Worm (Caenorhabditis elegans) whole organism, young adult: ENCODE data around the gene F39G3.3.

Experiments used
- B0035.1 ChIP-seq: sonication (generic microtip); optimal IDR thresholded peaks from 2 replicates; lab custom pipeline; 2016; ENCODE audit warnings: missing genetic modification characterization, mild to moderate bottlenecking, missing compliant biosample characterization, missing genotype, missing genetic modification reagents
- C17E4.6 ChIP-seq: fragments of 200-800 bp; sonication (Bioruptor generic); IDR thresholded peaks from 2 replicates; pipeline ENCODE4 v1.3.6; 2022; ENCODE audit warnings: missing genetic modification reagents, missing genetic modification characterization, missing compliant biosample characterization
- F37B4.10 ChIP-seq: fragments of 200-800 bp; sonication (Bioruptor generic); IDR thresholded peaks from 2 replicates; pipeline ENCODE4 v1.3.6; 2022; ENCODE audit warnings: missing genetic modification characterization, missing compliant biosample characterization
- F52B5.7 ChIP-seq: sonication (generic microtip); optimal IDR thresholded peaks from 2 replicates; lab custom pipeline; 2016; ENCODE audit warnings: mild to moderate bottlenecking, missing genetic modification characterization, missing compliant biosample characterization
- K12H6.12 ChIP-seq: fragments of 200-800 bp; sonication (Bioruptor generic); optimal IDR thresholded peaks from 2 replicates; lab custom pipeline; 2018; ENCODE audit warnings: mild to moderate bottlenecking, missing genetic modification characterization, missing compliant biosample characterization
- Y95B8A.8 ChIP-seq: fragments of 200-800 bp; sonication (Bioruptor generic); IDR thresholded peaks from 2 replicates; pipeline ENCODE4 v1.3.6; 2022; ENCODE audit warnings: missing genetic modification reagents, missing genetic modification characterization, missing compliant biosample characterization
- aptf-2 ChIP-seq: fragments of 200-800 bp; sonication (Bioruptor generic); conservative IDR thresholded peaks from 2 replicates; pipeline ENCODE4 v1.3.6; 2022; ENCODE audit warnings: missing genetic modification reagents, missing genetic modification characterization, missing compliant biosample characterization
- aptf-3 ChIP-seq: fragments of 200-800 bp; sonication (Bioruptor generic); IDR thresholded peaks from 2 replicates; pipeline ENCODE4 v1.3.6; 2022; ENCODE audit warnings: missing genetic modification characterization, missing compliant biosample characterization
- chd-7 ChIP-seq: sonication (generic microtip); optimal IDR thresholded peaks from 2 replicates; lab custom pipeline; 2016; ENCODE audit warnings: mild to moderate bottlenecking, missing genetic modification characterization, moderate library complexity, missing compliant biosample characterization
- dox-1 ChIP-seq: fragments of 200-800 bp; sonication (Bioruptor generic); IDR thresholded peaks from 2 replicates; pipeline ENCODE4 v1.3.6; 2022; ENCODE audit warnings: missing genetic modification reagents, missing genetic modification characterization, missing compliant biosample characterization
- hrde-1 ChIP-seq: sonication (generic microtip); optimal IDR thresholded peaks from 2 replicates; lab custom pipeline; 2016; ENCODE audit warnings: missing genetic modification characterization, mild to moderate bottlenecking, missing compliant biosample characterization, moderate library complexity, missing genotype, missing genetic modification reagents, borderline replicate concordance
- let-607 ChIP-seq, 2 experiments: fragments of 200-800 bp in 1 of 2; sonication (Bioruptor generic) in 1 of 2; sonication (generic microtip) in 1 of 2; optimal IDR thresholded peaks; 2 replicates each; lab custom pipeline; 2016 to 2018; ENCODE audit warnings: mild to moderate bottlenecking in 2 of 2, missing compliant biosample characterization in 2 of 2, missing genetic modification characterization in 2 of 2, moderate library complexity in 2 of 2, missing genotype in 1 of 2
- nhr-27 ChIP-seq: fragments of 200-800 bp; sonication (Bioruptor generic); optimal IDR thresholded peaks from 2 replicates; lab custom pipeline; 2018; ENCODE audit warnings: mild to moderate bottlenecking, missing genetic modification characterization, moderate library complexity, missing compliant biosample characterization
- sdz-38 ChIP-seq: sonication (generic microtip); optimal IDR thresholded peaks from 2 replicates; lab custom pipeline; 2016; ENCODE audit warnings: missing genotype, missing genetic modification characterization, missing compliant biosample characterization
- sea-2 ChIP-seq: fragments of 200-800 bp; sonication (Bioruptor generic); IDR thresholded peaks from 2 replicates; pipeline ENCODE4 v1.3.6; 2022; ENCODE audit warnings: missing genetic modification characterization, missing compliant biosample characterization
- tlf-1 ChIP-seq: fragments of 200-800 bp; sonication (Bioruptor generic); optimal IDR thresholded peaks from 2 replicates; lab custom pipeline; 2018; ENCODE audit warnings: mild to moderate bottlenecking, missing genetic modification characterization, missing compliant biosample characterization
- ztf-26 ChIP-seq: sonication (generic microtip); optimal IDR thresholded peaks from 2 replicates; lab custom pipeline; 2017; ENCODE audit warnings: missing genetic modification characterization, missing compliant biosample characterization

The F39G3.3 gene

ce11 chrV:4777388-4777986, 45.8 kb downstream of the F39G3.3 start, which contains the start of gene C18G1.1:
C18G1.1 (plus strand) TSS chrV:4777960.
- TF ChIP-seq F52B5.7 (tag; lab: Kevin White, UChicago) (no peak), hrde-1 (tag; lab: Kevin White, UChicago) (no peak), F37B4.10 (no peak), C17E4.6 (GFP tag; lab: Robert Waterston, UW) (no peak), aptf-3 (no peak), B0035.1 (tag; lab: Kevin White, UChicago) (no peak), dox-1 (no peak), sea-2 (GFP tag; lab: Robert Waterston, UW) (no peak), let-607 (tag; optimal IDR thresholded peaks at IDR 0.05; lab: Kevin White, UChicago) (no peak), aptf-2 (GFP tag; lab: Robert Waterston, UW) (no peak), chd-7 (tag; lab: Kevin White, UChicago) (no peak), sdz-38 (no peak), ztf-26 (tag; lab: Kevin White, UChicago) (no peak), nhr-27 (no peak), Y95B8A.8 (GFP tag; lab: Robert Waterston, UW) (no peak), K12H6.12 (tag; lab: Kevin White, UChicago) (no peak)

DNA sequence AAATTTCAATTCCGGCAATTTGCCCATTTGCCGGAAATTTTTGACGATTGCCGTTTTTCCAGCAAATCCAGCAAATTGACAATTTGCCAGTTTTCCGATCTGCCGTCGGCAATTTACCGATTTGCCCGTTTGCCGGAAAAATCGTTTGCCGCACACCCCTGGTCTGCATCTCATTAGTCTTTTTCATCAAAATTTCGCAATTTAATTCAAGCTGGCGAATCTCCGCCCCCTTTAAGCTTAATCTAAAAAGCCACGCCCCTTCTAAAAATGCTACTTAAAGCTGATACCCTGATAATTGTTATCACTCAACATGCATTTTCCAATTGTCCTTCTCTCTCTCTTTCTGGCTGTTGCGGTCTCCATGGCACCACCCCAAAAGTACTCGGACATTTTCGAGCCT, 51.6 kb downstream of the F39G3.3 start, which contains the start of gene Y60C6A.1:
Y60C6A.1 (plus strand) TSS at position 301 of the 400 bp plus-strand sequence.
- no peak for TF ChIP-seq tlf-1 (GFP tag; lab: Kevin White, UChicago)
